Fruit fly (Drosophila melanogaster) whole organism, embryonic: ENCODE data around the gene CG7430.
A peak's percentile ranks its signal among the peaks of the same experiment; 100 is the strongest.

Source experiments
- CG10462 ChIP-seq: fragments of 200-800 bp; sonication (Bioruptor generic); optimal IDR thresholded peaks from 2 replicates; lab custom pipeline; 2016; ENCODE audit warnings: missing biosample characterization, missing genetic modification characterization
- CG11696 ChIP-seq: fragments of 200-800 bp; sonication (Bioruptor generic); IDR thresholded peaks from 2 replicates; pipeline ENCODE4 v1.3.6; 2022; ENCODE audit warnings: missing biosample characterization, missing genetic modification characterization
- CG14441 ChIP-seq: fragments of 200-800 bp; sonication (Bioruptor generic); IDR thresholded peaks from 2 replicates; pipeline ENCODE4 v1.3.6; 2022; ENCODE audit warnings: missing biosample characterization, missing genetic modification characterization
- CG1603 ChIP-seq: fragments of 200-800 bp; sonication (Bioruptor generic); optimal IDR thresholded peaks from 2 replicates; lab custom pipeline; 2019; ENCODE audit warnings: missing biosample characterization, mild to moderate bottlenecking, missing genetic modification characterization, moderate library complexity
- CG18619 ChIP-seq: fragments of 200-800 bp; sonication (Bioruptor generic); optimal IDR thresholded peaks from 3 replicates; lab custom pipeline; 2017; ENCODE audit warnings: missing biosample characterization, mild to moderate bottlenecking, missing genetic modification characterization
- CG2199 ChIP-seq: fragments of 200-800 bp; sonication (Bioruptor generic); IDR thresholded peaks from 3 replicates; pipeline ENCODE4 v1.3.6; 2022; ENCODE audit warnings: missing biosample characterization, missing genetic modification characterization
- CG3163 ChIP-seq: fragments of 200-800 bp; sonication (Bioruptor generic); optimal IDR thresholded peaks from 3 replicates; lab custom pipeline; 2016; ENCODE audit warnings: missing biosample characterization, missing genetic modification characterization
- CG3847 ChIP-seq: fragments of 200-800 bp; sonication (Bioruptor generic); IDR thresholded peaks from 2 replicates; pipeline ENCODE4 v1.3.6; 2022; ENCODE audit warnings: missing biosample characterization, missing genetic modification characterization
- CG3995 ChIP-seq: fragments of 200-800 bp; sonication (Bioruptor generic); optimal IDR thresholded peaks from 3 replicates; lab custom pipeline; 2016; ENCODE audit warnings: missing biosample characterization, missing genetic modification characterization
- CG43689 ChIP-seq: fragments of 200-800 bp; sonication (Bioruptor generic); IDR thresholded peaks from 2 replicates; pipeline ENCODE4 v1.3.6; 2022; ENCODE audit warnings: missing biosample characterization, missing genetic modification characterization
- CG6854 ChIP-seq: fragments of 200-800 bp; sonication (Bioruptor generic); optimal IDR thresholded peaks from 3 replicates; lab custom pipeline; 2017; ENCODE audit warnings: missing biosample characterization, mild to moderate bottlenecking, missing genetic modification characterization
- CG7963 ChIP-seq: fragments of 200-800 bp; sonication (Bioruptor generic); IDR thresholded peaks from 3 replicates; pipeline ENCODE4 v1.3.6; 2022; ENCODE audit warnings: missing biosample characterization, missing genetic modification characterization; ENCODE audit not compliant: partially characterized antibody
- CoRest ChIP-seq: fragments of 200-800 bp; sonication (Bioruptor generic); optimal IDR thresholded peaks from 3 replicates; lab custom pipeline; 2018; ENCODE audit warnings: missing biosample characterization, mild to moderate bottlenecking, missing genetic modification characterization, moderate library complexity
- CrebB ChIP-seq: fragments of 200-800 bp; sonication (Bioruptor generic); optimal IDR thresholded peaks from 3 replicates; lab custom pipeline; 2018; ENCODE audit warnings: missing biosample characterization, mild to moderate bottlenecking, missing genetic modification characterization
- D ChIP-seq, 2 experiments: fragments of 200-800 bp in 1 of 2; fragments of >200 bp in 1 of 2; sonication (Bioruptor generic) in 1 of 2; optimal IDR thresholded peaks; 2 replicates in 1 of 2; 3 replicates in 1 of 2; lab custom pipeline; 2017; ENCODE audit warnings: mild to moderate bottlenecking in 1 of 2, missing biosample characterization in 1 of 2, missing genetic modification characterization in 1 of 2, missing genetic modification reagents in 1 of 2
- Deaf1 ChIP-seq: fragments of 200-800 bp; optimal IDR thresholded peaks from 3 replicates; lab custom pipeline; 2019; ENCODE audit warnings: missing biosample characterization, mild to moderate bottlenecking, missing genetic modification characterization, moderate library complexity
- Doc2 ChIP-seq: fragments of 200-800 bp; sonication (Bioruptor generic); IDR thresholded peaks from 2 replicates; pipeline ENCODE4 v1.3.6; 2022; ENCODE audit warnings: missing biosample characterization, missing genetic modification characterization
- Drgx ChIP-seq: fragments of 200-800 bp; sonication (Bioruptor generic); IDR thresholded peaks from 2 replicates; pipeline ENCODE4 v1.3.6; 2022; ENCODE audit warnings: missing biosample characterization, missing genetic modification characterization
- Hr51 ChIP-seq, 2 experiments: fragments of 200-800 bp; sonication (Bioruptor generic); optimal IDR thresholded peaks; 2 replicates in 1 of 2; 3 replicates in 1 of 2; lab custom pipeline; 2016 to 2018; ENCODE audit warnings: missing biosample characterization in 2 of 2, missing genetic modification characterization in 2 of 2, mild to moderate bottlenecking in 1 of 2, moderate library complexity in 1 of 2
- Jarid2 ChIP-seq: fragments of 200-800 bp; sonication (Bioruptor generic); optimal IDR thresholded peaks from 3 replicates; lab custom pipeline; 2017; ENCODE audit warnings: mild to moderate bottlenecking, missing biosample characterization, missing genetic modification reagents, missing genetic modification characterization
- MTF-1 ChIP-seq: fragments of 200-800 bp; sonication (Bioruptor generic); optimal IDR thresholded peaks from 2 replicates; lab custom pipeline; 2018; ENCODE audit warnings: missing biosample characterization, mild to moderate bottlenecking, missing genetic modification characterization, borderline replicate concordance
- Myb ChIP-seq: fragments of 200-800 bp; sonication (Bioruptor generic); optimal IDR thresholded peaks from 2 replicates; lab custom pipeline; 2016; ENCODE audit warnings: missing biosample characterization, missing genetic modification characterization
- NFAT ChIP-seq: fragments of 200-800 bp; sonication (Bioruptor generic); IDR thresholded peaks from 2 replicates; pipeline ENCODE4 v1.3.6; 2022; ENCODE audit warnings: missing biosample characterization, missing genetic modification characterization
- Nf-YB ChIP-seq: fragments of 200-800 bp; sonication (Bioruptor generic); optimal IDR thresholded peaks from 3 replicates; lab custom pipeline; 2019; ENCODE audit warnings: missing biosample characterization, mild to moderate bottlenecking, missing genetic modification characterization, moderate library complexity
- Oaz ChIP-seq: fragments of 200-800 bp; sonication (Bioruptor generic); IDR thresholded peaks from 2 replicates; pipeline ENCODE4 v1.3.6; 2022; ENCODE audit warnings: missing biosample characterization, missing genetic modification characterization
- PHDP ChIP-seq: fragments of 200-800 bp; sonication (Bioruptor generic); optimal IDR thresholded peaks from 3 replicates; lab custom pipeline; 2018; ENCODE audit warnings: missing biosample characterization, mild to moderate bottlenecking, missing genetic modification characterization, moderate library complexity
- Ptx1 ChIP-seq: fragments of 200-800 bp; sonication (Bioruptor generic); IDR thresholded peaks from 2 replicates; pipeline ENCODE4 v1.3.6; 2022; ENCODE audit warnings: missing biosample characterization, missing genetic modification characterization
- Ravus ChIP-seq: fragments of 200-800 bp; sonication (Bioruptor generic); IDR thresholded peaks from 2 replicates; pipeline ENCODE4 v1.3.6; 2022; ENCODE audit warnings: missing biosample characterization, missing genetic modification characterization
- Rx ChIP-seq: fragments of 200-800 bp; sonication (Bioruptor generic); IDR thresholded peaks from 2 replicates; pipeline ENCODE4 v1.3.6; 2022; ENCODE audit warnings: missing biosample characterization, missing genetic modification characterization
- Spps ChIP-seq: fragments of 200-800 bp; sonication (Bioruptor generic); optimal IDR thresholded peaks from 2 replicates; lab custom pipeline; 2018; ENCODE audit warnings: missing biosample characterization, mild to moderate bottlenecking, missing genetic modification characterization
- Trl ChIP-seq, 3 experiments: fragments of >200 bp in 2 of 3; fragments of 200-800 bp in 1 of 3; sonication (Bioruptor generic) in 1 of 3; optimal IDR thresholded peaks; 2 replicates in 1 of 3; 3 replicates in 2 of 3; lab custom pipeline; 2016 to 2017; ENCODE audit warnings: missing biosample characterization in 1 of 3, missing genetic modification characterization in 1 of 3
- bab2 ChIP-seq: fragments of 200-800 bp; sonication (Bioruptor generic); optimal IDR thresholded peaks from 2 replicates; lab custom pipeline; 2016; ENCODE audit warnings: missing biosample characterization, missing genetic modification characterization
- btn ChIP-seq: fragments of 200-800 bp; sonication (Bioruptor generic); optimal IDR thresholded peaks from 2 replicates; lab custom pipeline; 2016; ENCODE audit warnings: missing biosample characterization, missing genetic modification characterization
- dimm ChIP-seq: fragments of 200-800 bp; sonication (Bioruptor generic); IDR thresholded peaks from 2 replicates; pipeline ENCODE4 v1.3.6; 2022; ENCODE audit warnings: missing biosample characterization, missing genetic modification characterization
- disco-r ChIP-seq: fragments of 200-800 bp; sonication (Bioruptor generic); optimal IDR thresholded peaks from 2 replicates; lab custom pipeline; 2016; ENCODE audit warnings: missing biosample characterization, missing genetic modification characterization
- gcm ChIP-seq: fragments of 200-800 bp; sonication (Bioruptor generic); optimal IDR thresholded peaks from 2 replicates; lab custom pipeline; 2019; ENCODE audit warnings: missing biosample characterization, mild to moderate bottlenecking, missing genetic modification characterization, moderate library complexity
- grn ChIP-seq: fragments of 200-800 bp; sonication (Bioruptor generic); optimal IDR thresholded peaks from 3 replicates; lab custom pipeline; 2017; ENCODE audit warnings: missing biosample characterization, missing genetic modification characterization
- lab ChIP-seq: fragments of 200-800 bp; sonication (Bioruptor generic); optimal IDR thresholded peaks from 3 replicates; lab custom pipeline; 2017; ENCODE audit warnings: missing biosample characterization, missing genetic modification characterization, mild to moderate bottlenecking, moderate library complexity, missing genetic modification reagents
- nerfin-2 ChIP-seq: fragments of 200-800 bp; sonication (Bioruptor generic); IDR thresholded peaks from 2 replicates; pipeline ENCODE4 v1.3.6; 2022; ENCODE audit warnings: missing biosample characterization, missing genetic modification characterization; ENCODE audit not compliant: partially characterized antibody
- pfk ChIP-seq: fragments of 200-800 bp; sonication (Bioruptor generic); optimal IDR thresholded peaks from 2 replicates; lab custom pipeline; 2018; ENCODE audit warnings: missing biosample characterization, mild to moderate bottlenecking, missing genetic modification characterization, moderate library complexity
- pho ChIP-seq: fragments of 200-800 bp; sonication (Bioruptor generic); optimal IDR thresholded peaks from 2 replicates; lab custom pipeline; 2016; ENCODE audit warnings: missing biosample characterization, missing genetic modification characterization
- sens ChIP-seq: fragments of 200-800 bp; sonication (Bioruptor generic); peaks from one replicate; lab custom pipeline; 2016; ENCODE audit warnings: missing biosample characterization, missing genetic modification characterization
- tin ChIP-seq: fragments of 200-800 bp; sonication (Bioruptor generic); optimal IDR thresholded peaks from 3 replicates; lab custom pipeline; 2016; ENCODE audit warnings: missing biosample characterization, missing genetic modification characterization
- ttk ChIP-seq: fragments of 200-800 bp; sonication (Bioruptor generic); IDR thresholded peaks from 2 replicates; pipeline ENCODE4 v2.1.2; 2022; ENCODE audit warnings: missing biosample characterization, missing genetic modification characterization
- tup ChIP-seq: fragments of 200-800 bp; sonication (Bioruptor generic); optimal IDR thresholded peaks from 2 replicates; lab custom pipeline; 2016; ENCODE audit warnings: missing biosample characterization, mild to moderate bottlenecking, missing genetic modification characterization, moderate library complexity
- z ChIP-seq: fragments of 200-800 bp; sonication (Bioruptor generic); IDR thresholded peaks from 3 replicates; pipeline ENCODE4 v1.3.6; 2022; ENCODE audit warnings: missing biosample characterization, missing genetic modification characterization
- zen ChIP-seq: fragments of 200-800 bp; sonication (Bioruptor generic); optimal IDR thresholded peaks from 3 replicates; lab custom pipeline; 2018; ENCODE audit warnings: missing biosample characterization, mild to moderate bottlenecking, missing genetic modification characterization, moderate library complexity
- zen2 ChIP-seq: fragments of 200-800 bp; sonication (Bioruptor generic); IDR thresholded peaks from 3 replicates; pipeline ENCODE4 v1.3.6; 2022; ENCODE audit warnings: missing biosample characterization, missing genetic modification characterization; ENCODE audit not compliant: partially characterized antibody

The CG7430 gene

DNA sequence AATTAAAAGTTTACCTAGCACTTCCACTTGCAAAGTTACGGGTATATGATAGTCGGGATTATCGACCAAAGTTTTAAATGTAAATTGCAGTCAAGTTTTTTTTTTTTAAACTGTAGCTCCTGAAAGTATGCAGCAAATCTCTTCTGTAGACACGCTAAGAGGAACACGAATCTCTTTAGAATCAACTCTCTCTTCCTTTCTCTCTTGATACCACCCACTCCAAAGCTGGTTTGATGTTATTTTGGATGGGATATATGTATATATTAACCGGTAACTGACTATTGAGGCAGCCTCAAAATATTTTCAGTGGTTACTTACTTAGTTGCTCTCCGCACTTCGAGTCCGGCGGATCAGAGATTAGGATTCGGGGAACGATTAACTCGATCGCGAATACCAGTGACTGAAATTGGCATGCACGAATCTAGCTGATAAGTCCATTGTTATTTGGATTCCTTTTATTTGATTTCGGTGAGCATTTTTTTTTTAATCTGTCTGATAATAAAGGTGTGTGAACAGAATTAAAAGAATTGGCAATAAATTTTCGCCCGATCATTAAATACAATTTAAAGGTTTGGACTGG is 32.2 kb downstream of the CG7430 start, which contains the start of gene CG7408 (continued):
- TF ChIP-seq Myb (no peak), CG3163 (GFP tag; lab: Kevin White, UChicago) (peak; percentile 95), tin (GFP tag; lab: Kevin White, UChicago) (no peak), CG6854 (GFP tag; lab: Kevin White, UChicago) (no peak), MTF-1 (no peak), CG7963 (GFP tag; lab: Robert Waterston, UW) (0 out of 3 replicates have a peak, but pooled peaks have one; percentile 10), CG3847 (GFP tag; lab: Robert Waterston, UW) (no peak), CG43689 (GFP tag; lab: Robert Waterston, UW) (no peak), tup (GFP tag; lab: Kevin White, UChicago) (no peak), CG14441 (no peak), bab2 (no peak), Ptx1 (GFP tag; lab: Robert Waterston, UW) (no peak), D (optimal IDR thresholded peaks at IDR 0.05; lab: Kevin White, UChicago) (no peak), D (GFP tag; optimal IDR thresholded peaks at IDR 0.05; lab: Kevin White, UChicago) (no peak), nerfin-2 (GFP tag; lab: Robert Waterston, UW) (no peak), Deaf1 (tag; lab: Kevin White, UChicago) (no peak), CoRest (tag; lab: Kevin White, UChicago) (no peak), disco-r (GFP tag; lab: Kevin White, UChicago) (no peak), CG2199 (GFP tag; lab: Robert Waterston, UW) (no peak), zen2 (GFP tag; lab: Robert Waterston, UW) (peak; percentile 30; the same call in 1 of the 3 replicates), PHDP (no peak), gcm (GFP tag; lab: Kevin White, UChicago) (no peak), Oaz (GFP tag; lab: Robert Waterston, UW) (no peak), Hr51 (GFP tag; optimal IDR thresholded peaks at IDR 0.05; lab: Kevin White, UChicago) (no peak), CrebB (tag; lab: Kevin White, UChicago) (no peak), NFAT (no peak), grn (GFP tag; lab: Kevin White, UChicago) (peak; percentile 29), Jarid2 (GFP tag; lab: Kevin White, UChicago) (peak; percentile 73), CG1603 (tag; lab: Kevin White, UChicago) (no peak), CG18619 (GFP tag; lab: Kevin White, UChicago) (no peak), dimm (GFP tag; lab: Robert Waterston, UW) (no peak), CG3995 (GFP tag; lab: Kevin White, UChicago) (peak; percentile 91), z (no peak), Ravus (no peak), ttk (GFP tag; lab: Robert Waterston, UW) (no peak), CG10462 (GFP tag; lab: Kevin White, UChicago) (no peak), pho (no peak), Trl (optimal IDR thresholded peaks at IDR 0.05; lab: Kevin White, UChicago) (peak; percentile 56 to 74), Trl (GFP tag; optimal IDR thresholded peaks at IDR 0.05; lab: Kevin White, UChicago) (no peak), Drgx (GFP tag; lab: Robert Waterston, UW) (no peak), zen (tag; lab: Kevin White, UChicago) (no peak), Nf-YB (GFP tag; lab: Kevin White, UChicago) (no peak), pfk (GFP tag; lab: Kevin White, UChicago) (no peak), Rx (no peak), sens (peak; percentile 78), CG11696 (GFP tag; lab: Robert Waterston, UW) (no peak), Spps (no peak), btn (GFP tag; lab: Kevin White, UChicago) (no peak), lab (peak; percentile 4), Doc2 (GFP tag; lab: Robert Waterston, UW) (no peak)
